Fruit fly (Drosophila melanogaster): ENCODE measurements around the gene Ubc6.

DNA sequence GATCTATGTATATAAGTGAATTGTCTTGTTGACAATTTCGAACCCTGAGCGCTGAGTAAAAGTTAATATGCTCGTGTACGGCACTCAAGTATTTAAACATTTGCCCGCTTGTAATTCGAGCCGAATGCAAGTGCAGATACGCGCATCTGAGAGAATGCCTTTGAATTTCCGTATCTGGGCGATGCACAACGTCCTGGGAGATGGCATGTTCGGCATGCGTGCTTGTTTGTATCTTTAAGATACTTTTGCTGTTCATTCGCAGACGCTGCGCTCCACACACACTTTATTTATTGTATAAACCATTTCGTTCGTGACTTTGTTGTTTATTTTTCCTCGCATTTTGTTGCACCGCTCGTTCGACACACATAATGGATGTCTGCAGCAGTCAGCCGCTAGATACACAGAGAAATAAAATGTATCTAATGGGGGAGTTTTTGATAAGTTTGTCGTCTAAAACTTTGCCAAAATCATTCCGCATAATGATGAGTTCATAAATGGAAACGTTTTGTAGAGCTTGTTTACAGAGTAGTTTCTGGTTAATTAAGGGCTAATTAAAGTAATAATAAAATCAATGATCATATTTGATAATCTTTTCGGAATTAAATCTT is 21.4 kb upstream of the Ubc6 start:
- no peak for TF ChIP-seq psq (optimal IDR thresholded peaks at IDR 0.05)
- no peak for TF ChIP-seq Sin3A (optimal IDR thresholded peaks at IDR 0.05)
- no peak for TF ChIP-seq Myc (optimal IDR thresholded peaks at IDR 0.05)
